Fruit fly (Drosophila melanogaster): Measurements from ENCODE around the gene shv.
A peak's percentile ranks its signal among the peaks of the same experiment; 100 is the strongest.

Gene shv

dm6 chr2L:423160-423559 lies 29.7 kb upstream of the shv start (continued):
- TF ChIP-seq Lpt (GFP tag; optimal IDR thresholded peaks at IDR 0.05) = peak; percentile 34
- peak; percentile 62 for TF ChIP-seq achi (GFP tag; optimal IDR thresholded peaks at IDR 0.05)
- peak; percentile 13 for TF ChIP-seq CG11902 (GFP tag; optimal IDR thresholded peaks at IDR 0.05)
- TF ChIP-seq CG32006 (GFP tag; optimal IDR thresholded peaks at IDR 0.05) = peak; percentile 25
- peak; percentile 5 for TF ChIP-seq CG6808 (GFP tag; optimal IDR thresholded peaks at IDR 0.05)
- TF ChIP-seq CG8319 (GFP tag; optimal IDR thresholded peaks at IDR 0.05) = peak; percentile 14
- TF ChIP-seq Hr39 (GFP tag; optimal IDR thresholded peaks at IDR 0.05) = peak; percentile 77
- peak; percentile 79 for TF ChIP-seq lz (GFP tag; optimal IDR thresholded peaks at IDR 0.05)
- TF ChIP-seq fkh (GFP tag; optimal IDR thresholded peaks at IDR 0.05) = no peak
- peak; percentile 69 for TF ChIP-seq Sox14 (GFP tag; optimal IDR thresholded peaks at IDR 0.05)
- TF ChIP-seq Sox102F (GFP tag; optimal IDR thresholded peaks at IDR 0.05) = peak; percentile 86
- no peak for TF ChIP-seq eg (GFP tag; IDR thresholded peaks at IDR 0.05)
- no peak for TF ChIP-seq Sox15 (GFP tag; optimal IDR thresholded peaks at IDR 0.05)
- no peak for TF ChIP-seq CG7368 (GFP tag; optimal IDR thresholded peaks at IDR 0.05)
- TF ChIP-seq fd59A (GFP tag; optimal IDR thresholded peaks at IDR 0.05) = peak; percentile 13
- peak; percentile 75 for TF ChIP-seq Eip75B (GFP tag; optimal IDR thresholded peaks at IDR 0.05)
- peak; percentile 24 for TF ChIP-seq CG3032 (tag; optimal IDR thresholded peaks at IDR 0.05)
- peak in 1 of 2 experiments; percentile 11 for TF ChIP-seq ss (GFP tag; optimal IDR thresholded peaks at IDR 0.05)
- TF ChIP-seq pdm3 (GFP tag; optimal IDR thresholded peaks at IDR 0.05) = peak; percentile 59
- TF ChIP-seq topi (GFP tag; optimal IDR thresholded peaks at IDR 0.05) = peak; percentile 83
- peak; percentile 49 for TF ChIP-seq CG34406 (GFP tag; optimal IDR thresholded peaks at IDR 0.05)
- no peak for TF ChIP-seq Gug (GFP tag; IDR thresholded peaks at IDR 0.05)
- TF ChIP-seq Ets96B (tag; optimal IDR thresholded peaks at IDR 0.05) = peak; percentile 28
- TF ChIP-seq fd85E (GFP tag; optimal IDR thresholded peaks at IDR 0.05) = no peak
- peak; percentile 90 for TF ChIP-seq esn (GFP tag; optimal IDR thresholded peaks at IDR 0.05)
- peak; percentile 7 for TF ChIP-seq Blimp-1 (GFP tag; optimal IDR thresholded peaks at IDR 0.05)
- peak; percentile 83 for TF ChIP-seq Smox (GFP tag; optimal IDR thresholded peaks at IDR 0.05)
- TF ChIP-seq CG9139 (GFP tag; optimal IDR thresholded peaks at IDR 0.05) = no peak
- TF ChIP-seq dac (GFP tag; optimal IDR thresholded peaks at IDR 0.05) = no peak
- TF ChIP-seq CG10631 (GFP tag; optimal IDR thresholded peaks at IDR 0.05) = peak; percentile 72
- TF ChIP-seq salr (GFP tag; optimal IDR thresholded peaks at IDR 0.05) = peak in 1 of 2 experiments; percentile 19
- TF ChIP-seq spab (GFP tag; optimal IDR thresholded peaks at IDR 0.05) = peak; percentile 1
- TF ChIP-seq Ets21C (GFP tag; optimal IDR thresholded peaks at IDR 0.05) = peak; percentile 42
- no peak for TF ChIP-seq CG11294 (GFP tag; IDR thresholded peaks at IDR 0.05)
- peak; percentile 55; the same call in 2 of the 3 replicates for TF ChIP-seq CG8119 (GFP tag; IDR thresholded peaks at IDR 0.05)
- TF ChIP-seq Eip93F (GFP tag; optimal IDR thresholded peaks at IDR 0.05) = peak; percentile 65
- TF ChIP-seq CG11762 (GFP tag; optimal IDR thresholded peaks at IDR 0.05; ENCODE audit: insufficient read depth) = no peak

- no peak for TF ChIP-seq CG15336 (GFP tag; IDR thresholded peaks at IDR 0.05)
- TF ChIP-seq dsx (GFP tag; optimal IDR thresholded peaks at IDR 0.05; ENCODE audit: poor library complexity, severe bottlenecking) = no peak
- no peak for TF ChIP-seq salr (GFP tag; optimal IDR thresholded peaks at IDR 0.05)
- TF ChIP-seq OdsH (GFP tag; optimal IDR thresholded peaks at IDR 0.05) = no peak
- no peak for TF ChIP-seq CG6163 (GFP tag; IDR thresholded peaks at IDR 0.05)
- peak; percentile 87 for TF ChIP-seq fkh (GFP tag; optimal IDR thresholded peaks at IDR 0.05)
- TF ChIP-seq svp (GFP tag) = no peak
- no peak for TF ChIP-seq topi (GFP tag; optimal IDR thresholded peaks at IDR 0.05)
Observed at dm6 chr2L:425491-425890, 27.4 kb upstream of the shv start.

All from whole organism, prepupa.